Fruit fly (Drosophila melanogaster) whole organism, embryonic: ENCODE data around the gene CG7634.

ENCODE experiments used
- CG10274 ChIP-seq: fragments of 200-800 bp; sonication (Bioruptor generic); optimal IDR thresholded peaks from 3 replicates; lab custom pipeline; 2017; ENCODE audit warnings: missing biosample characterization, mild to moderate bottlenecking, missing genetic modification characterization
- CG10366 ChIP-seq: fragments of 200-800 bp; sonication (Bioruptor generic); IDR thresholded peaks from 2 replicates; pipeline ENCODE4 v1.3.6; 2022; ENCODE audit warnings: missing biosample characterization, missing genetic modification characterization
- CG10979 ChIP-seq: fragments of 200-800 bp; sonication (Bioruptor generic); optimal IDR thresholded peaks from 2 replicates; lab custom pipeline; 2018; ENCODE audit warnings: missing biosample characterization, mild to moderate bottlenecking, missing genetic modification characterization, moderate library complexity
- CG11560 ChIP-seq: fragments of 200-800 bp; sonication (Bioruptor generic); IDR thresholded peaks from 3 replicates; pipeline ENCODE4 v1.3.6; 2022; ENCODE audit warnings: missing biosample characterization, missing genetic modification characterization
- CG12104 ChIP-seq: fragments of 200-800 bp; sonication (Bioruptor generic); optimal IDR thresholded peaks from 3 replicates; lab custom pipeline; 2016; ENCODE audit warnings: missing biosample characterization, missing genetic modification characterization
- CG13775 ChIP-seq: fragments of 200-800 bp; sonication (Bioruptor generic); optimal IDR thresholded peaks from 3 replicates; lab custom pipeline; 2017; ENCODE audit warnings: missing biosample characterization, mild to moderate bottlenecking, missing genetic modification characterization
- CG14710 ChIP-seq: fragments of 200-800 bp; sonication (Bioruptor generic); optimal IDR thresholded peaks from 3 replicates; lab custom pipeline; 2019; ENCODE audit warnings: missing biosample characterization, mild to moderate bottlenecking, missing genetic modification characterization, moderate library complexity
- CG17328 ChIP-seq: fragments of 200-800 bp; sonication (Bioruptor generic); IDR thresholded peaks from 2 replicates; pipeline ENCODE4 v1.3.6; 2022; ENCODE audit warnings: missing biosample characterization, missing genetic modification characterization
- CG17802 ChIP-seq: fragments of 200-800 bp; sonication (Bioruptor generic); optimal IDR thresholded peaks from 2 replicates; lab custom pipeline; 2018; ENCODE audit warnings: missing biosample characterization, mild to moderate bottlenecking, missing genetic modification characterization, moderate library complexity
- CG2129 ChIP-seq: fragments of 200-800 bp; sonication (Bioruptor generic); IDR thresholded peaks from 2 replicates; pipeline ENCODE4 v1.3.6; 2022; ENCODE audit warnings: missing biosample characterization, missing genetic modification characterization; ENCODE audit not compliant: partially characterized antibody
- CG3726 ChIP-seq: fragments of 200-800 bp; sonication (Bioruptor generic); IDR thresholded peaks from 3 replicates; pipeline ENCODE4, ENCODE4 v1.3.6; 2022; ENCODE audit warnings: missing biosample characterization, missing genetic modification characterization
- CG4730 ChIP-seq: fragments of 200-800 bp; sonication (Bioruptor generic); IDR thresholded peaks from 2 replicates; pipeline ENCODE4 v1.3.6; 2022; ENCODE audit warnings: missing biosample characterization, missing genetic modification characterization
- CG4820 ChIP-seq: fragments of 200-800 bp; sonication (Bioruptor generic); optimal IDR thresholded peaks from 3 replicates; lab custom pipeline; 2016; ENCODE audit warnings: missing biosample characterization, missing genetic modification characterization
- CG7745 ChIP-seq: fragments of 200-800 bp; sonication (Bioruptor generic); optimal IDR thresholded peaks from 2 replicates; lab custom pipeline; 2018; ENCODE audit warnings: missing biosample characterization, mild to moderate bottlenecking, missing genetic modification characterization, moderate library complexity
- CG8359 ChIP-seq: fragments of 200-800 bp; sonication (Bioruptor generic); optimal IDR thresholded peaks from 2 replicates; lab custom pipeline; 2017; ENCODE audit warnings: missing biosample characterization, mild to moderate bottlenecking, missing genetic modification characterization, borderline replicate concordance
- CG8765 ChIP-seq: fragments of 200-800 bp; sonication (Bioruptor generic); IDR thresholded peaks from 2 replicates; pipeline ENCODE4 v1.3.6; 2022; ENCODE audit warnings: missing biosample characterization, missing genetic modification characterization
- CG8924 ChIP-seq: fragments of 200-800 bp; optimal IDR thresholded peaks from 3 replicates; lab custom pipeline; 2019; ENCODE audit warnings: missing biosample characterization, mild to moderate bottlenecking, missing genetic modification characterization, moderate library complexity
- CG9817 ChIP-seq: fragments of 200-800 bp; sonication (Bioruptor generic); optimal IDR thresholded peaks from 2 replicates; lab custom pipeline; 2018; ENCODE audit warnings: missing biosample characterization, mild to moderate bottlenecking, missing genetic modification characterization, moderate library complexity
- CG9876 ChIP-seq: fragments of 200-800 bp; sonication (Bioruptor generic); optimal IDR thresholded peaks from 2 replicates; lab custom pipeline; 2016; ENCODE audit warnings: missing biosample characterization, missing genetic modification characterization
- Dad ChIP-seq: fragments of 200-800 bp; sonication (Bioruptor generic); optimal IDR thresholded peaks from 3 replicates; lab custom pipeline; 2016; ENCODE audit warnings: missing biosample characterization, missing genetic modification characterization
- Dek ChIP-seq: fragments of 200-800 bp; sonication (Bioruptor generic); optimal IDR thresholded peaks from 3 replicates; lab custom pipeline; 2019; ENCODE audit warnings: missing biosample characterization, mild to moderate bottlenecking, missing genetic modification characterization, moderate library complexity
- Dfd ChIP-seq, 2 experiments: fragments of >200 bp; optimal IDR thresholded peaks; 2 replicates each; lab custom pipeline; 2017; ENCODE audit warnings: missing biosample characterization in 2 of 2, missing genetic modification characterization in 2 of 2
- E2f2 ChIP-seq: fragments of 200-800 bp; sonication (Bioruptor generic); IDR thresholded peaks from 2 replicates; pipeline ENCODE4 v1.3.6; 2022; ENCODE audit warnings: missing biosample characterization, missing genetic modification characterization
- Elba2 ChIP-seq: fragments of 200-800 bp; sonication (Bioruptor generic); optimal IDR thresholded peaks from 3 replicates; lab custom pipeline; 2016; ENCODE audit warnings: missing biosample characterization, missing genetic modification characterization
- Hsf ChIP-seq: fragments of 200-800 bp; sonication (Bioruptor generic); optimal IDR thresholded peaks from 3 replicates; lab custom pipeline; 2016; ENCODE audit warnings: missing biosample characterization, missing genetic modification characterization
- Kr ChIP-seq: fragments of 200-800 bp; sonication (Bioruptor generic); optimal IDR thresholded peaks from 2 replicates; lab custom pipeline; 2017; ENCODE audit warnings: missing biosample characterization, mild to moderate bottlenecking, missing genetic modification characterization
- Optix ChIP-seq: fragments of 200-800 bp; sonication (Bioruptor generic); IDR thresholded peaks from 3 replicates; pipeline ENCODE4 v1.3.6; 2022; ENCODE audit warnings: missing biosample characterization, missing genetic modification characterization
- Ravus ChIP-seq: fragments of 200-800 bp; sonication (Bioruptor generic); IDR thresholded peaks from 2 replicates; pipeline ENCODE4 v1.3.6; 2022; ENCODE audit warnings: missing biosample characterization, missing genetic modification characterization
- Sox102F ChIP-seq: fragments of 200-800 bp; sonication (Bioruptor generic); optimal IDR thresholded peaks from 2 replicates; lab custom pipeline; 2018; ENCODE audit warnings: missing biosample characterization, mild to moderate bottlenecking, missing genetic modification characterization, moderate library complexity
- Taf1 ChIP-seq: fragments of 200-800 bp; sonication (Bioruptor generic); IDR thresholded peaks from 2 replicates; pipeline ENCODE4 v1.3.6; 2022; ENCODE audit warnings: missing biosample characterization, missing genetic modification characterization
- Vsx1 ChIP-seq: fragments of 200-800 bp; sonication (Bioruptor generic); optimal IDR thresholded peaks from 2 replicates; lab custom pipeline; 2017; ENCODE audit warnings: missing biosample characterization, mild to moderate bottlenecking, missing genetic modification characterization, missing genetic modification reagents
- br ChIP-seq: fragments of >200 bp; optimal IDR thresholded peaks from 2 replicates; lab custom pipeline; 2017
- ci ChIP-seq: fragments of 200-800 bp; sonication (Bioruptor generic); IDR thresholded peaks from 3 replicates; pipeline ENCODE4 v1.3.6; 2022; ENCODE audit warnings: missing biosample characterization, missing genetic modification characterization
- eyg ChIP-seq: fragments of 200-800 bp; sonication (Bioruptor generic); optimal IDR thresholded peaks from 3 replicates; lab custom pipeline; 2016; ENCODE audit warnings: missing biosample characterization, missing genetic modification characterization
- gcm ChIP-seq: fragments of 200-800 bp; sonication (Bioruptor generic); optimal IDR thresholded peaks from 2 replicates; lab custom pipeline; 2019; ENCODE audit warnings: missing biosample characterization, mild to moderate bottlenecking, missing genetic modification characterization, moderate library complexity
- gfzf ChIP-seq: fragments of 200-800 bp; sonication (Bioruptor generic); optimal IDR thresholded peaks from 2 replicates; lab custom pipeline; 2016; ENCODE audit warnings: missing biosample characterization, mild to moderate bottlenecking, missing genetic modification characterization, moderate library complexity
- gro ChIP-seq: fragments of 200-800 bp; sonication (Bioruptor generic); optimal IDR thresholded peaks from 2 replicates; lab custom pipeline; 2016; ENCODE audit warnings: missing biosample characterization, missing genetic modification characterization
- h ChIP-seq: fragments of >200 bp; optimal IDR thresholded peaks from 2 replicates; lab custom pipeline; 2017
- hth ChIP-seq: fragments of >200 bp; optimal IDR thresholded peaks from 2 replicates; lab custom pipeline; 2017; ENCODE audit warnings: inconsistent platforms
- kay ChIP-seq: fragments of 200-800 bp; sonication (Bioruptor generic); optimal IDR thresholded peaks from 2 replicates; lab custom pipeline; 2016; ENCODE audit warnings: missing biosample characterization, missing genetic modification characterization
- lilli ChIP-seq: fragments of 200-800 bp; sonication (Bioruptor generic); optimal IDR thresholded peaks from 3 replicates; lab custom pipeline; 2016; ENCODE audit warnings: missing biosample characterization, missing genetic modification characterization
- mld ChIP-seq: fragments of 200-800 bp; sonication (Bioruptor generic); IDR thresholded peaks from 3 replicates; pipeline ENCODE4 v1.3.6; 2022; ENCODE audit warnings: missing biosample characterization, missing genetic modification characterization; ENCODE audit not compliant: partially characterized antibody
- onecut ChIP-seq: fragments of 200-800 bp; sonication (Bioruptor generic); IDR thresholded peaks from 2 replicates; pipeline ENCODE4 v1.3.6; 2022; ENCODE audit warnings: missing biosample characterization, missing genetic modification characterization
- pita ChIP-seq: fragments of 200-800 bp; sonication (Bioruptor generic); optimal IDR thresholded peaks from 2 replicates; lab custom pipeline; 2017; ENCODE audit warnings: missing biosample characterization, mild to moderate bottlenecking, missing genetic modification characterization
- salm ChIP-seq: fragments of 200-800 bp; sonication (Bioruptor generic); optimal IDR thresholded peaks from 2 replicates; lab custom pipeline; 2018; ENCODE audit warnings: missing biosample characterization, mild to moderate bottlenecking, missing genetic modification characterization
- sim ChIP-seq: fragments of 200-800 bp; sonication (Bioruptor generic); IDR thresholded peaks from 2 replicates; pipeline ENCODE4 v1.3.6; 2022; ENCODE audit warnings: missing biosample characterization, missing genetic modification characterization
- stwl ChIP-seq: fragments of 200-800 bp; sonication (Bioruptor generic); optimal IDR thresholded peaks from 3 replicates; lab custom pipeline; 2018; ENCODE audit warnings: missing biosample characterization, mild to moderate bottlenecking, missing genetic modification characterization, moderate library complexity
- tap ChIP-seq: fragments of 200-800 bp; optimal IDR thresholded peaks from 3 replicates; lab custom pipeline; 2019; ENCODE audit warnings: missing biosample characterization, mild to moderate bottlenecking, missing genetic modification characterization, moderate library complexity
- tgo ChIP-seq: fragments of 200-800 bp; sonication (Bioruptor generic); IDR thresholded peaks from 3 replicates; pipeline ENCODE4 v1.3.6; 2022; ENCODE audit warnings: missing biosample characterization, missing genetic modification characterization
- tna ChIP-seq: fragments of 200-800 bp; sonication (Bioruptor generic); IDR thresholded peaks from 2 replicates; pipeline ENCODE4 v1.3.6; 2022; ENCODE audit warnings: missing biosample characterization, missing genetic modification characterization; ENCODE audit not compliant: partially characterized antibody
- trem ChIP-seq: fragments of 200-800 bp; optimal IDR thresholded peaks from 3 replicates; lab custom pipeline; 2019; ENCODE audit warnings: missing biosample characterization, mild to moderate bottlenecking, missing genetic modification characterization, moderate library complexity
- tup ChIP-seq: fragments of 200-800 bp; sonication (Bioruptor generic); optimal IDR thresholded peaks from 2 replicates; lab custom pipeline; 2016; ENCODE audit warnings: missing biosample characterization, mild to moderate bottlenecking, missing genetic modification characterization, moderate library complexity
- twi ChIP-seq: fragments of 200-800 bp; optimal IDR thresholded peaks from 2 replicates; lab custom pipeline; 2019; ENCODE audit warnings: missing biosample characterization, mild to moderate bottlenecking, missing genetic modification characterization, moderate library complexity
- z ChIP-seq: fragments of 200-800 bp; sonication (Bioruptor generic); IDR thresholded peaks from 3 replicates; pipeline ENCODE4 v1.3.6; 2022; ENCODE audit warnings: missing biosample characterization, missing genetic modification characterization

CG7634 gene

dm6 chr3L:21617354-21617753 lies 52.1 kb downstream of the CG7634 start, which contains the start of the genes S1P and CG11307 (continued):
- TF ChIP-seq CG9876 (GFP tag; lab: Kevin White, UChicago) (no peak), gfzf (GFP tag; lab: Kevin White, UChicago) (peak; percentile 90), Dfd (GFP tag; optimal IDR thresholded peaks at IDR 0.05; lab: Kevin White, UChicago) (no peak), CG17328 (no peak), tap (tag; lab: Kevin White, UChicago) (no peak), Dek (tag; lab: Kevin White, UChicago) (no peak), onecut (GFP tag; lab: Robert Waterston, UW) (no peak), gcm (GFP tag; lab: Kevin White, UChicago) (no peak), CG17802 (no peak), CG11560 (tag; lab: Robert Waterston, UW) (no peak), CG9817 (tag; lab: Kevin White, UChicago) (no peak), h (no peak), Kr (GFP tag; lab: Kevin White, UChicago) (no peak), CG4820 (GFP tag; lab: Kevin White, UChicago) (no peak), gro (GFP tag; lab: Kevin White, UChicago) (no peak), Ravus (GFP tag; lab: Robert Waterston, UW) (no peak), hth (lab: Kevin White, UChicago) (no peak), kay (GFP tag; lab: Kevin White, UChicago) (no peak), CG8924 (tag; lab: Kevin White, UChicago) (no peak), CG7745 (tag; lab: Kevin White, UChicago) (no peak), trem (peak; percentile 64), lilli (GFP tag; lab: Kevin White, UChicago) (no peak), E2f2 (GFP tag; lab: Robert Waterston, UW) (peak; percentile 52), Sox102F (GFP tag; lab: Kevin White, UChicago) (no peak), mld (GFP tag; lab: Robert Waterston, UW) (no peak), Taf1 (no peak), z (no peak), CG14710 (tag; lab: Kevin White, UChicago) (peak; percentile 46), CG10274 (GFP tag; lab: Kevin White, UChicago) (no peak), ci (GFP tag; lab: Robert Waterston, UW) (no peak), stwl (tag; lab: Kevin White, UChicago) (peak; percentile 68), pita (no peak), CG8765 (GFP tag; lab: Robert Waterston, UW) (no peak), br (lab: Kevin White, UChicago) (no peak), CG10979 (tag; lab: Kevin White, UChicago) (no peak), CG2129 (GFP tag; lab: Robert Waterston, UW) (no peak), CG3726 (GFP tag; lab: Robert Waterston, UW) (no peak), Hsf (GFP tag; lab: Kevin White, UChicago) (no peak), Dad (GFP tag; lab: Kevin White, UChicago) (no peak), CG12104 (GFP tag; lab: Kevin White, UChicago) (no peak), twi (tag; lab: Kevin White, UChicago) (no peak), Vsx1 (GFP tag; lab: Kevin White, UChicago) (peak; percentile 87), CG13775 (GFP tag; lab: Kevin White, UChicago) (no peak), tgo (GFP tag; lab: Robert Waterston, UW) (no peak), sim (GFP tag; lab: Robert Waterston, UW) (no peak), salm (tag; lab: Kevin White, UChicago) (no peak), Elba2 (GFP tag; lab: Kevin White, UChicago) (no peak), CG4730 (no peak), tup (GFP tag; lab: Kevin White, UChicago) (no peak), tna (no peak), CG8359 (no peak), Optix (GFP tag; lab: Robert Waterston, UW) (no peak), eyg (GFP tag; lab: Kevin White, UChicago) (no peak), CG10366 (GFP tag; lab: Robert Waterston, UW) (no peak)
